Fruit fly (Drosophila melanogaster) ovary, adult (tissue): ENCODE results near the gene Pldn.

ENCODE experiments used
- CG17801 ChIP-seq: fragments of 200-800 bp; optimal IDR thresholded peaks from 2 replicates; lab custom pipeline; 2019; ENCODE audit warnings: missing biosample characterization, mild to moderate bottlenecking, missing genetic modification characterization, moderate library complexity; ENCODE audit not compliant: partially characterized antibody

Pldn gene

DNA sequence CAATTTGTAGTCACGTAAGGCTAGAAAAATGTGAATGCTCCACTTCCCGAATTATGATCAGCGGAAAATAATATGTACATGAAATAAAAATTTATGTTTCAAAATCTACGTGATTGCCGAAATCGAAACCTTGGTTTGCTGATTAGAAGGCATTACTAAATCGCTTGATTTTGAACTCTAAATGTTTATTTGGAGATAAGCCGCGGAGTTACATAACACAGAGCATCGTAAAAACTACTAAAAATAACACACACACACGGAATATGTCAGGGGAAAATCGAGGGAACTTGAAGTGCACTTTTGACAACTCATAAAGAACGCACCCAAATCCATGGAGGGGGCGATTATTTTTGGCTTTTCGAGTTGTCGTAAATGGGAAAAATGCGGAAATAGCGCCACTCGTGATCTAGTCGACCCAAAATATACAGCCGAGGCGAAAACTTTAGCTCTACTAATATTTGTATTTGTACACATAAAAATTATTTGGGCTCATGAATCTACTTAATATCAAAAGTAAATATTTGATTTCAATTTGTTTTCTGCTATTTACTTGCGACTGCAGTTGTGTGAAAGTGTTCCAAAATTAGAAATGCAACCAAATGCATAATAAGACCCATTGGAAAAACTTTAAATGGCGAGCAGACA is 13.8 kb upstream of the Pldn start:
- TF ChIP-seq CG17801 (GFP tag; lab: Kevin White, UChicago), result no peak

dm6 chr3L:11703579-11703978 is 12.4 kb upstream of the Pldn start:
- no peak for TF ChIP-seq CG17801 (GFP tag; lab: Kevin White, UChicago)

DNA sequence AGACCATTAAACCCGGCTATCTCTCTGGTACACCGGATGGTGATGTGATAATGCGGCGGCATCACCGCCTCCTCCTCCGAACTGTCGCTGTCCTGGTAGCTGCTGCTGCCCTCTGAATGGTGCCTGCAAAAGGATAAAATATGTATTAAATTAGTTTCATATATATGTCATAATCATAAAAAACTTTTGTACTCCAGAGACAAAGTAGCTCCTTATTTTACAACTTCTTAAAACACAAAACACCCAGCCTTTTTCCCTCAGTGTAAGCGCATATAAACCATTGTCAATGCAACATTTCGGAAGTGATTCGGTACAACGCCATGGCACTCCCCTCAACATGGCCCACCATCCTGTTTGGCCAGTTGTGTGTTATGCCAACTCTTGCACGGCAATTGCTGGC is 10.4 kb upstream of the Pldn start:
- TF ChIP-seq CG17801 (GFP tag; lab: Kevin White, UChicago), result no peak

- TF ChIP-seq CG17801 (GFP tag; lab: Kevin White, UChicago), result no peak
Measured at dm6 chr3L:11699163-11699562, 8.0 kb upstream of the Pldn start, which contains the start of gene Dnai2. Gene Dnai2, minus strand, starts transcription at chr3L:11699263.

- TF ChIP-seq CG17801 (GFP tag; lab: Kevin White, UChicago), result peak; percentile 75
Measured at dm6 chr3L:11696294-11697116, 5.3 kb upstream of the Pldn start, which contains the start of gene Dph1. Gene Dph1, minus strand, starts transcription at chr3L:11696963.

- no peak for TF ChIP-seq CG17801 (GFP tag; lab: Kevin White, UChicago)
Measured at dm6 chr3L:11695827-11696226, 4.6 kb upstream of the Pldn start.

DNA sequence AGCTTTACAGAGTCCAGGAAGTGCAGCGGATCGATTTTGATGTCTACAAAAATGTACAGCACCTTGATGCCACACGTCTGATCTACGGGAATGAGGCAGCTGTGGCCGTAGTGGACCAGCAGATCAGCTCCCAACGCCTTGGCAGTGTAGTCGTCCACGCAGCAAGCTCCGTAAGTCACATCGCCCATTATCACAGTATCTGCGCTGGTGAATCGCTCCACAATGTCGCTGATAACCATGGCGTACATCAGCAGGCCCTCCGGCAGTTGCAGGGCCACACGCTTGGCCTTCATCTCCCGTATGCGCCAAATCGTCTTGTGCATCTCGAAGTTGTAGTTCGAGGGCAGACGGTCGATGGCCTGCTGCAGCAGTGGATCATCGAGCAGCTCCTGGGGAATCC is 3.9 kb upstream of the Pldn start:
- TF ChIP-seq CG17801 (GFP tag; lab: Kevin White, UChicago), result no peak

DNA sequence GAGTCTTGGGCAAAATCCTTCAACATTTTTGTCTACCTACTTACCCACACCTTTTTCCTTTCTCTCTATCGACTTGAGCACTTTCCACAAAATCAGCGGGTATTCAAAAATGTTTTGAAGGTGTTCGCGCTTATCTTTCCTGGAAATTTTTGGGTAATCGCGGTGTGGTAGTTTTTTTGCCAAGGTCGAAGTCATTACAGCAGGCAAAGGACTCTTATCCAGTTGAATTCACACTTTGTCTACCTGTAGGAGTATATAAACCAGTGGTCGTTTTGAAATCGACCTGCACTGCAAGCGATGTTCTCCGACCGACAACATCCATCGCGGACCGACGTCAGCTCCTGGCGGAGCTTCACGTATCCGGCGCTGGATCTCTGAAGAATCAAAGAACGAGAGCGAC is 1.7 kb upstream of the Pldn start:
- TF ChIP-seq CG17801 (GFP tag; lab: Kevin White, UChicago), result no peak

DNA sequence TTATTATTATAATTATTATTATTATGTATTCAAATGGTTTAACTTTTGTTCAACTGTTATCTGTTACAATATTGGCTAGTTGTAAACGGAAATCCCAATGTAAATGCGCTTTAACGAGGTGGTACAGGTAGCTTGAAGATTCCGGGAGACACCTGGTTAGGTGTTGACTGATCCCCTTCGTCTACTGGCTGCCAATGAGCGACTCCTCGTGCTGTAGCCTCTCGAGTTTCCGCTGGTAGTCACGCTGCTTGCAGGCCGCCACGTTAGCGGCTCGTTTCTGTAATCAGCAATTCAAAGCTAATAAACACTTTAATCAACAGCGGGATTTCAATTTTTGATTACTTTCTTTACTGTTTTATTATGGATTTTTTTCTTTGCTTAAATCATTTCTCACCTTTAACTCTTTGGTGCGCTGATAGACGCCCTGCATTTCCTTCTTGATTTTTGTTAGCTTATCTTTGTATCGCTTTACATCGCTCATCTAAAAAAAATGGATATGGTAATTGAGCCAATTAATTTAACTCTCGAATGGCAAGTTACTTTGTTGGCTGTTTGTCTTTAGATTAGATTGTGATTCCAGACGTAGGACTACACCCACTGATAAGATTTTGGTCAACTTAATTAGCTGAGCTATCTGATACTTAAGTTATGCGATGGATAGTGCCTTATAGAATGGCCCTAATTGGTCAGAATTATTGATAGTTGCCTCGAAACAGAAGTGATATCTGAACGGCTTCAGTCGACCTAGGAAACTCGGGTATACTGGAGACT is 1.2 kb downstream of the Pldn start:
- TF ChIP-seq CG17801 (GFP tag; lab: Kevin White, UChicago), result peak; percentile 48

DNA sequence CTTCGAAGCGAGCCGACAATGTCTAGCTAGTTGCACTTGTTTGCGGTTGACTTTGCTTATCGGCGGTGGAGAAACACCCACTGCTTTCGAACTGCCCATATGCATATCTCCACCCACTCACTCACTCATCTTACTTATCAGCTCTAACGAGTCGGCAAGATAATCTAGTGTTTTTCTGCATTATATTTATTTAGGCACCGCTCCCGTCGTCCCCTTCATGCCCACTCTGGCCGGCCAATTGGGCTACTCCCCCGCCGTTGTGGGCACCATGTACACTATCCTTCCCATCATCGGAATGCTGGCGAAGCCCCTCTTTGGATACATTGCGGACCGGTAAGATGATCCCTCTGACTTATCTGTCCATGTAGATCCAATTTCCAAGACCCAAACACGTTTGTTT is 5.3 kb downstream of the Pldn start:
- TF ChIP-seq CG17801 (GFP tag; lab: Kevin White, UChicago), result no peak

DNA sequence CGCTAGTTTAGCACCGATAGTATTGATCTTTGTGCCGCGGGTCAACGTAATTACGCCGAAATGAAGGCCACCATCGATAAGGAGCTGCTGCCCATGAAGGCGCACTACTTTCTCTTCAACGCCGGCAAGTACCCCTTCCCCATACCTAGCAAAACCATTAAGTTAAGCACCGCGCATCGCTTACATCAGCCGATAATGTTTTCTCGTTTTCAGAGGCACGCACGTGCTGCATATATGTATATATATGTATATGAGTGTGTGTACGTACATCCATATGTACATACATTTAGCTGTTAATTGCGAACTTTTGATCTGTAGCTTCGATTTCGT is 6.7 kb downstream of the Pldn start:
- TF ChIP-seq CG17801 (GFP tag; lab: Kevin White, UChicago), result no peak

DNA sequence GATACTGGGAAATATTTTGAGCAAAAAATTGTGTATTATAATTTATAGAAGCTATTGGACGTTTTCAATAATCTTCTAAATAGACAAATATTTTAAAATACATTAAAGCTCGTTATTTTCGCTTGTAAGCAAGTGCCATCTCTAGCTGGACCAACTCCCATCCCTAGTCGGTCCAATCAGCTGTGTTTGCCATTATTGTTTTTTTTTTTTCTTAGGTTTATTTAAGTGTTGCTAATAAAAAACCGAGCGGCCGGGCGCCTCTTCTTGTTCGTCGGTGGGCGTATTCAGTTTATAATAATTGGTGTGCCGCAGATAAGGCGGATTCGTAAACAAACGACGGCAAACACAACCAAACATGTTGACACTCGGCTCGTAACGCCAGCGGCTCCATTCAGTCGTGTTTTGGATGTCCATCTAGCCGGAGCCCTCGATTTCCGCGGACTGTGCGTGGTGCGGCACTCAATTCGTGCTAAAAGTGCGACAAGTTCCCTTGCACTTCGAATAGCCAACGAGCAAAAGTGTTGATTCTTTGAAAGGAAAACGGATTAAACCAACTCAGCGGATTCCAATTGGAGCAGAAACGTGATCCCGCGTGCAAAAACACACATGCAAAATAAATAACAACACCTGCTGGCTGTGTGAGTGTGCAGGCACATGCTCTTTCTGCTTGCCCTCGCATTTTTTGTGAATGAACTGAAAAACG is 7.2 kb downstream of the Pldn start, which contains the start of gene Sugb:
Gene Sugb, plus strand, starts transcription at position 162 of the 703 bp plus-strand sequence.
- TF ChIP-seq CG17801 (GFP tag; lab: Kevin White, UChicago), result peak; percentile 38

DNA sequence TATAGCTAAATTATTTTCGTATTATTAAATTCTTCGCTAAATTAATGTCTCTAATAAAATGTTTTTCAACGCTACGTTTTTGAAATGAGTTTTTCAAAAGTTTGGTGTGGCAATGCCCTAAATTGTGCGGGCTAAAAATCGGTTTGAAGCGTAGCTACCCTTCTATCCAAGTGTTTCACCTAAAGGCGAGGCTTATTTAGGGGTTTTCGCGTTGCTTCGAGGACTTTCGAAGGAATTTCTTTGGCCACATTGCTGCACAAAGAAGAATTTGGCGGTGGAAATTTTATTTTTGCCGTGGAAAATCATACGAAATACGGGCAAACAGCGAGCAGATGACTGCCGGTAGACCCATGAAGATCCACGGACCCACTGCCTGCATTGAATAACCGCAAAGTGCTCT is 9.4 kb downstream of the Pldn start, which contains the start of gene TfIIEalpha:
Gene TfIIEalpha, plus strand, starts transcription at position 245 of the 400 bp plus-strand sequence.
- peak; percentile 24 for TF ChIP-seq CG17801 (GFP tag; lab: Kevin White, UChicago)

dm6 chr3L:11680298-11680697 is 10.9 kb downstream of the Pldn start, which contains the start of gene CG32085:
Gene CG32085, minus strand, starts transcription at chr3L:11680344.
- TF ChIP-seq CG17801 (GFP tag; lab: Kevin White, UChicago), result no peak
